Worm (Caenorhabditis elegans) whole organism, L2 larva: ENCODE data around the gene B0391.14.

Source experiments
- C34F6.9 ChIP-seq: fragments of 150-350 bp; optimal IDR thresholded peaks from 2 replicates; lab custom pipeline; 2014; ENCODE audit warnings: missing biosample characterization, missing genetic modification characterization
- F13H6.1 ChIP-seq: sonication (generic microtip); optimal IDR thresholded peaks from 2 replicates; lab custom pipeline; 2016; ENCODE audit warnings: missing genetic modification characterization, missing compliant biosample characterization
- Y55F3AM.14 ChIP-seq: fragments of 200-800 bp; sonication (Bioruptor generic); optimal IDR thresholded peaks from 2 replicates; lab custom pipeline; 2018; ENCODE audit warnings: mild to moderate bottlenecking, missing genetic modification characterization, missing compliant biosample characterization
- ZK546.5 ChIP-seq: sonication (generic microtip); optimal IDR thresholded peaks from 2 replicates; lab custom pipeline; 2017; ENCODE audit warnings: missing biosample characterization, missing genetic modification characterization
- alr-1 ChIP-seq: fragments of 150-350 bp; optimal IDR thresholded peaks from 2 replicates; lab custom pipeline; 2014; ENCODE audit warnings: missing biosample characterization, missing genetic modification characterization
- blmp-1 ChIP-seq: sonication (generic microtip); optimal IDR thresholded peaks from 2 replicates; lab custom pipeline; 2017; ENCODE audit warnings: missing genetic modification characterization, mild to moderate bottlenecking, missing compliant biosample characterization, antibody characterized with exemption, moderate library complexity; ENCODE audit not compliant: insufficient read depth
- ceh-16 ChIP-seq: fragments of 150-350 bp; optimal IDR thresholded peaks from 2 replicates; lab custom pipeline; 2014; ENCODE audit warnings: missing biosample characterization, missing genetic modification characterization
- ceh-82 ChIP-seq: fragments of 150-350 bp; optimal IDR thresholded peaks from 2 replicates; lab custom pipeline; 2014; ENCODE audit warnings: missing biosample characterization, missing genetic modification characterization
- dmd-4 ChIP-seq: sonication (generic microtip); optimal IDR thresholded peaks from 2 replicates; lab custom pipeline; 2017; ENCODE audit warnings: missing biosample characterization, missing genetic modification characterization
- egl-27 ChIP-seq: sonication (generic microtip); optimal IDR thresholded peaks from 3 replicates; lab custom pipeline; 2017; ENCODE audit warnings: missing biosample characterization, missing genetic modification reagents, missing genetic modification characterization
- elt-1 ChIP-seq: fragments of 150-350 bp; optimal IDR thresholded peaks from 2 replicates; lab custom pipeline; 2014; ENCODE audit warnings: missing biosample characterization, missing genetic modification characterization
- elt-3 ChIP-seq: sonication (generic microtip); optimal IDR thresholded peaks from 2 replicates; lab custom pipeline; 2017; ENCODE audit warnings: missing biosample characterization, missing genetic modification characterization
- fos-1 ChIP-seq: fragments of 150-350 bp; optimal IDR thresholded peaks from 2 replicates; lab custom pipeline; 2014; ENCODE audit warnings: missing biosample characterization, missing genetic modification characterization
- gmeb-1 ChIP-seq: fragments of 150-350 bp; optimal IDR thresholded peaks from 2 replicates; lab custom pipeline; 2014; ENCODE audit warnings: missing biosample characterization, missing genetic modification characterization
- lsy-2 ChIP-seq, 2 experiments: fragments of 150-350 bp in 1 of 2; sonication (generic microtip) in 1 of 2; optimal IDR thresholded peaks; 2 replicates each; lab custom pipeline; 2014 to 2017; ENCODE audit warnings: missing biosample characterization in 2 of 2, missing genetic modification characterization in 2 of 2
- mab-5 ChIP-seq: fragments of 150-350 bp; optimal IDR thresholded peaks from 2 replicates; lab custom pipeline; 2014; ENCODE audit warnings: missing biosample characterization, missing genetic modification characterization
- mbf-1 ChIP-seq: sonication (generic microtip); optimal IDR thresholded peaks from 2 replicates; lab custom pipeline; 2017; ENCODE audit warnings: missing biosample characterization, missing genetic modification characterization
- mdl-1 ChIP-seq, 2 experiments: fragments of 150-350 bp in 1 of 2; sonication (generic microtip) in 1 of 2; optimal IDR thresholded peaks; 2 replicates each; lab custom pipeline; 2017; ENCODE audit warnings: missing biosample characterization in 2 of 2, missing genetic modification characterization in 2 of 2
- nhr-10 ChIP-seq: sonication (generic microtip); optimal IDR thresholded peaks from 2 replicates; lab custom pipeline; 2017; ENCODE audit warnings: missing biosample characterization, missing genetic modification characterization
- nhr-11 ChIP-seq: fragments of 150-350 bp; optimal IDR thresholded peaks from 2 replicates; lab custom pipeline; 2014; ENCODE audit warnings: missing biosample characterization, missing genetic modification characterization
- nhr-129 ChIP-seq: fragments of 150-350 bp; optimal IDR thresholded peaks from 2 replicates; lab custom pipeline; 2014; ENCODE audit warnings: missing biosample characterization, missing genetic modification characterization
- nhr-21 ChIP-seq: fragments of 150-350 bp; optimal IDR thresholded peaks from 2 replicates; lab custom pipeline; 2014; ENCODE audit warnings: missing biosample characterization, missing genetic modification characterization
- nhr-237 ChIP-seq: fragments of 150-350 bp; optimal IDR thresholded peaks from 2 replicates; lab custom pipeline; 2014; ENCODE audit warnings: missing biosample characterization, missing genetic modification characterization
- nhr-25 ChIP-seq: fragments of 150-350 bp; sonication (generic microtip); optimal IDR thresholded peaks from 3 replicates; lab custom pipeline; 2014; ENCODE audit warnings: missing biosample characterization, missing genetic modification characterization
- nhr-6 ChIP-seq: fragments of 150-350 bp; optimal IDR thresholded peaks from 2 replicates; lab custom pipeline; 2014; ENCODE audit warnings: missing biosample characterization, missing genetic modification characterization
- nhr-77 ChIP-seq: fragments of 150-350 bp; optimal IDR thresholded peaks from 2 replicates; lab custom pipeline; 2014; ENCODE audit warnings: missing biosample characterization, missing genetic modification characterization
- peb-1 ChIP-seq: fragments of 150-350 bp; optimal IDR thresholded peaks from 2 replicates; lab custom pipeline; 2014; ENCODE audit warnings: missing biosample characterization, missing genetic modification characterization
- skn-1 ChIP-seq: sonication (generic microtip); optimal IDR thresholded peaks from 2 replicates; lab custom pipeline; 2017; ENCODE audit warnings: missing biosample characterization, missing genetic modification characterization
- sma-3 ChIP-seq: sonication (generic microtip); optimal IDR thresholded peaks from 2 replicates; lab custom pipeline; 2016; ENCODE audit warnings: missing genetic modification reagents, missing genetic modification characterization, missing compliant biosample characterization
- sma-9 ChIP-seq, 2 experiments: fragments of 150-350 bp in 1 of 2; sonication (generic microtip) in 1 of 2; optimal IDR thresholded peaks; 2 replicates each; lab custom pipeline; 2014 to 2016; ENCODE audit warnings: missing genetic modification characterization in 2 of 2, mild to moderate bottlenecking in 1 of 2, missing biosample characterization in 1 of 2, missing compliant biosample characterization in 1 of 2, missing genetic modification reagents in 1 of 2, moderate library complexity in 1 of 2
- snpc-4 ChIP-seq: fragments of 150-350 bp; optimal IDR thresholded peaks from 2 replicates; lab custom pipeline; 2014; ENCODE audit warnings: missing biosample characterization, missing genetic modification characterization
- unc-39 ChIP-seq: fragments of 150-350 bp; optimal IDR thresholded peaks from 2 replicates; lab custom pipeline; 2014; ENCODE audit warnings: missing biosample characterization, missing genetic modification characterization
- unc-55 ChIP-seq: fragments of 150-350 bp; sonication (generic microtip); optimal IDR thresholded peaks from 3 replicates; lab custom pipeline; 2014; ENCODE audit warnings: missing biosample characterization, missing genetic modification reagents, missing genetic modification characterization
- unc-62 ChIP-seq: fragments of 150-350 bp; optimal IDR thresholded peaks from 2 replicates; lab custom pipeline; 2014; ENCODE audit warnings: missing biosample characterization, missing genetic modification reagents, missing genetic modification characterization
- zag-1 ChIP-seq: fragments of 150-350 bp; optimal IDR thresholded peaks from 2 replicates; lab custom pipeline; 2014; ENCODE audit warnings: missing biosample characterization, missing genetic modification characterization
- ztf-1 ChIP-seq: fragments of 200-800 bp; sonication (Bioruptor generic); conservative IDR thresholded peaks from 2 replicates; pipeline ENCODE4 v1.3.6; 2022; ENCODE audit warnings: missing genetic modification characterization, missing compliant biosample characterization
- ztf-11 ChIP-seq: sonication (generic microtip); optimal IDR thresholded peaks from 2 replicates; lab custom pipeline; 2017; ENCODE audit warnings: missing biosample characterization, missing genetic modification characterization
- ztf-4 ChIP-seq: fragments of 150-350 bp; optimal IDR thresholded peaks from 2 replicates; lab custom pipeline; 2014; ENCODE audit warnings: missing biosample characterization, missing genetic modification characterization

B0391.14 gene

ce11 chrV:15566511-15567178 lies 33.0 kb downstream of the B0391.14 start (continued):
- TF ChIP-seq elt-1 (tag; lab: Kevin White, UChicago) (no peak), nhr-129 (tag; lab: Kevin White, UChicago) (peak; percentile 97), sma-3 (GFP tag; lab: Kevin White, UChicago) (peak; percentile 50), ceh-16 (peak; percentile 68), ZK546.5 (tag; lab: Kevin White, UChicago) (no peak), egl-27 (tag; lab: Kevin White, UChicago) (no peak), gmeb-1 (tag; lab: Kevin White, UChicago) (peak; percentile 70), skn-1 (no peak), peb-1 (tag; lab: Kevin White, UChicago) (no peak), fos-1 (tag; lab: Kevin White, UChicago) (no peak), ceh-82 (tag; lab: Kevin White, UChicago) (no peak), snpc-4 (peak; percentile 63), ztf-4 (tag; lab: Kevin White, UChicago) (peak; percentile 42), nhr-21 (tag; lab: Kevin White, UChicago) (peak; percentile 94), elt-3 (tag; lab: Kevin White, UChicago) (no peak), mdl-1 (tag; optimal IDR thresholded peaks at IDR 0.05; lab: Kevin White, UChicago) (peak; percentile 45 to 89)

- no peak for TF ChIP-seq nhr-6 (tag; lab: Kevin White, UChicago)
- TF ChIP-seq nhr-77 (tag; lab: Kevin White, UChicago): no peak
- TF ChIP-seq gmeb-1 (tag; lab: Kevin White, UChicago): peak; percentile 38
- peak; percentile 52 for TF ChIP-seq fos-1 (tag; lab: Kevin White, UChicago)
- peak; percentile 68 for TF ChIP-seq F13H6.1 (tag; lab: Kevin White, UChicago)
- peak in 1 of 2 experiments; percentile 49 for TF ChIP-seq lsy-2 (tag; optimal IDR thresholded peaks at IDR 0.05; lab: Kevin White, UChicago)
- no peak for TF ChIP-seq mab-5
- TF ChIP-seq nhr-21 (tag; lab: Kevin White, UChicago): peak; percentile 60
- TF ChIP-seq sma-9 (GFP tag; optimal IDR thresholded peaks at IDR 0.05; lab: Kevin White, UChicago): peak; percentile 95
- no peak for TF ChIP-seq sma-9 (tag; optimal IDR thresholded peaks at IDR 0.05; lab: Kevin White, UChicago)
- TF ChIP-seq C34F6.9 (tag; lab: Kevin White, UChicago): peak; percentile 41
- no peak for TF ChIP-seq zag-1 (tag; lab: Kevin White, UChicago)
- no peak for TF ChIP-seq mbf-1 (tag; lab: Kevin White, UChicago)
- TF ChIP-seq nhr-129 (tag; lab: Kevin White, UChicago): peak; percentile 76
These were observed 35.7 kb downstream of the B0391.14 start for ce11 chrV:15563985-15564384.

- TF ChIP-seq nhr-25 (tag; lab: Kevin White, UChicago): no peak
- TF ChIP-seq blmp-1 (tag; lab: Kevin White, UChicago): no peak
These were observed 36.2 kb downstream of the B0391.14 start for ce11 chrV:15563477-15563876.

- TF ChIP-seq ztf-11: no peak
- TF ChIP-seq mbf-1 (tag; lab: Kevin White, UChicago): no peak
- no peak for TF ChIP-seq gmeb-1 (tag; lab: Kevin White, UChicago)
- TF ChIP-seq dmd-4 (tag; lab: Kevin White, UChicago): no peak
- no peak for TF ChIP-seq nhr-11 (tag; lab: Kevin White, UChicago)
- TF ChIP-seq ztf-1 (GFP tag; lab: Robert Waterston, UW): no peak
- TF ChIP-seq egl-27 (tag; lab: Kevin White, UChicago): no peak
- no peak for TF ChIP-seq alr-1 (tag; lab: Kevin White, UChicago)
- no peak for TF ChIP-seq unc-62
- TF ChIP-seq nhr-10 (tag; lab: Kevin White, UChicago): no peak
- no peak for TF ChIP-seq unc-39 (tag; lab: Kevin White, UChicago)
- TF ChIP-seq mdl-1 (tag; optimal IDR thresholded peaks at IDR 0.05; lab: Kevin White, UChicago): no peak
- TF ChIP-seq snpc-4: no peak
- TF ChIP-seq nhr-77 (tag; lab: Kevin White, UChicago): no peak
- TF ChIP-seq unc-55: no peak
- TF ChIP-seq Y55F3AM.14 (GFP tag; lab: Kevin White, UChicago): no peak
- no peak for TF ChIP-seq nhr-237 (tag; lab: Kevin White, UChicago)
- TF ChIP-seq elt-1 (tag; lab: Kevin White, UChicago): no peak
These were observed 37.1 kb downstream of the B0391.14 start for ce11 chrV:15562541-15562940.
